Fruit fly (Drosophila melanogaster): ENCODE results near the gene CG3040.

- TF ChIP-seq Blimp-1 (GFP tag; optimal IDR thresholded peaks at IDR 0.05) (no peak), CG6854 (GFP tag; optimal IDR thresholded peaks at IDR 0.05) (no peak), CG6276 (GFP tag; optimal IDR thresholded peaks at IDR 0.05) (no peak), Lpt (GFP tag; optimal IDR thresholded peaks at IDR 0.05) (no peak), Sox102F (GFP tag; optimal IDR thresholded peaks at IDR 0.05) (no peak), ss (GFP tag; optimal IDR thresholded peaks at IDR 0.05) (no peak), CG10631 (GFP tag; optimal IDR thresholded peaks at IDR 0.05) (no peak)
These were observed 44.1 kb downstream of the CG3040 start for dm6 chrX:6929086-6929485.

All from whole organism, prepupa.